Fruit fly (Drosophila melanogaster): Measurements from ENCODE around the gene Mayo.

The Mayo gene

dm6 chr3R:31064653-31065322 is 44.2 kb downstream of the Mayo start, which contains the start of gene Sox100B (continued):
- TF ChIP-seq CG14014 (GFP tag; IDR thresholded peaks at IDR 0.05) (no peak), CG30403 (GFP tag; optimal IDR thresholded peaks at IDR 0.05) (peak; percentile 56), caup (GFP tag; optimal IDR thresholded peaks at IDR 0.05; ENCODE audit: severe bottlenecking) (no peak), CG17361 (GFP tag; IDR thresholded peaks at IDR 0.05) (peak; percentile 75), trh (GFP tag; optimal IDR thresholded peaks at IDR 0.05) (no peak), slbo (GFP tag; IDR thresholded peaks at IDR 0.05) (peak; percentile 57), dmrt11E (tag; optimal IDR thresholded peaks at IDR 0.05) (peak; percentile 95), sima (GFP tag; optimal IDR thresholded peaks at IDR 0.05) (no peak), CG11560 (tag; IDR thresholded peaks at IDR 0.05) (no peak), Mes4 (GFP tag; optimal IDR thresholded peaks at IDR 0.05) (no peak), unpg (GFP tag; optimal IDR thresholded peaks at IDR 0.05) (peak; percentile 72), hth (optimal IDR thresholded peaks at IDR 0.05) (no peak), rib (GFP tag; IDR thresholded peaks at IDR 0.05) (no peak), h (optimal IDR thresholded peaks at IDR 0.05) (no peak), CG43689 (GFP tag; IDR thresholded peaks at IDR 0.05) (no peak), Xbp1 (GFP tag; optimal IDR thresholded peaks at IDR 0.05) (peak; percentile 45), nerfin-1 (tag; optimal IDR thresholded peaks at IDR 0.05) (peak; percentile 52), run (tag; optimal IDR thresholded peaks at IDR 0.05) (no peak), CG9932 (GFP tag; IDR thresholded peaks at IDR 0.05) (0 out of 2 replicates have a peak, but pooled peaks have one; percentile 13), Side (GFP tag; optimal IDR thresholded peaks at IDR 0.05) (no peak), Abd-B (GFP tag; optimal IDR thresholded peaks at IDR 0.05) (peak; percentile 43), Hand (GFP tag; optimal IDR thresholded peaks at IDR 0.05) (no peak), Mrtf (GFP tag; IDR thresholded peaks at IDR 0.05) (peak; percentile 36; the same call in 1 of the 3 replicates), gem (tag; optimal IDR thresholded peaks at IDR 0.05) (peak; percentile 86), sens-2 (GFP tag; IDR thresholded peaks at IDR 0.05) (0 out of 2 replicates have a peak, but pooled peaks have one; percentile 51), CG17829 (tag; optimal IDR thresholded peaks at IDR 0.05) (peak; percentile 88), CG4404 (GFP tag; IDR thresholded peaks at IDR 0.05) (peak; percentile 89), Sox100B (GFP tag; optimal IDR thresholded peaks at IDR 0.05) (peak; percentile 78), CG12299 (tag; optimal IDR thresholded peaks at IDR 0.05) (no peak), Doc2 (GFP tag; IDR thresholded peaks at IDR 0.05) (no peak), CG3995 (GFP tag; optimal IDR thresholded peaks at IDR 0.05) (no peak), jigr1 (GFP tag; IDR thresholded peaks at IDR 0.05) (no peak), slou (GFP tag; optimal IDR thresholded peaks at IDR 0.05) (no peak), CG10565 (GFP tag; optimal IDR thresholded peaks at IDR 0.05) (no peak), Bdp1 (GFP tag; optimal IDR thresholded peaks at IDR 0.05) (no peak), CG10654 (GFP tag; optimal IDR thresholded peaks at IDR 0.05) (peak; percentile 39), Opbp (GFP tag; IDR thresholded peaks at IDR 0.05; ENCODE audit: partially characterized antibody) (no peak), CG16815 (GFP tag; optimal IDR thresholded peaks at IDR 0.05) (peak; percentile 76), sim (GFP tag; IDR thresholded peaks at IDR 0.05) (no peak; the same call in 1 of the 2 replicates), Aef1 (GFP tag; IDR thresholded peaks at IDR 0.05) (peak; percentile 49; the same call in 2 of the 3 replicates), Hmr (GFP tag; optimal IDR thresholded peaks at IDR 0.05) (no peak), Ravus (GFP tag; IDR thresholded peaks at IDR 0.05) (no peak), bbx (GFP tag; IDR thresholded peaks at IDR 0.05; ENCODE audit: partially characterized antibody) (no peak), CTCF (GFP tag; optimal IDR thresholded peaks at IDR 0.05) (no peak), scrt (GFP tag; optimal IDR thresholded peaks at IDR 0.05) (peak; percentile 5), C15 (GFP tag; IDR thresholded peaks at IDR 0.05) (no peak), maf-S (GFP tag; optimal IDR thresholded peaks at IDR 0.05) (no peak), Chrac-16 (GFP tag; optimal IDR thresholded peaks at IDR 0.05) (peak; percentile 64), CG6791 (GFP tag; IDR thresholded peaks at IDR 0.05; ENCODE audit: partially characterized antibody) (no peak), sens (GFP tag) (peak; percentile 95), croc (GFP tag; conservative IDR thresholded peaks at IDR 0.05) (peak; percentile 65), Optix (GFP tag; IDR thresholded peaks at IDR 0.05) (peak; percentile 49; the same call in 2 of the 3 replicates)

Data from whole organism, embryonic.